In the genomic region with DNA sequence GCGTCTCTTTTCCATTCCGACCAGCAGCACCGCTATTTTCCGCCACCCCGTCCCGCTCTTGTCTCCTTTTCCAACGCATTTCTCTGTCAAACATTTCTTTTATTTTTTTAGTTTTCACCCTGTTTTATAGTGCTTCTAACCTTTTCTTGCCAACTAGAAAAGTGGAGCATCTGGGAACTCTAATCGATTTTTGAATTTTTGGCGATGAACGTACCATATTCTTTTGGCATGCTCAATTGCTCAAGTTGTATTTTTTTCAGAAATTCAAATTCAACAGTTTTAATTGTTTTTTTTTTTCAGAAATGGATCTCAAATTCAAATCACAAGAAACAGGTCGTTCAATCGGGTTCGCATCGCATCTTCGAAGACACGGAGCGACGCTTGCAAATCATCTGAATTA, we compare ENCODE assay signal across 3 worm cellular contexts.
TF ChIP-seq lines count a peak whose summit lies in the region.

A gene (plus strand): TSS at position 301 of the 400 bp plus-strand sequence.

TF ChIP-seq in whole organism, early embryonic, 17 proteins besides CTCF, POLR2A, EP300 and RAD21:
- no peak for TF ChIP-seq hmbx-1 (tag; optimal IDR thresholded peaks at IDR 0.05; lab: Kevin White, UChicago)
- no peak for TF ChIP-seq ama-1 (optimal IDR thresholded peaks at IDR 0.05; lab: Kevin White, UChicago)
- no peak for TF ChIP-seq tbx-11 (GFP tag; IDR thresholded peaks at IDR 0.05; lab: Robert Waterston, UW)
- TF ChIP-seq ets-7 (tag; optimal IDR thresholded peaks at IDR 0.05; lab: Kevin White, UChicago), result no peak
- no peak for TF ChIP-seq F13C5.2 (tag; optimal IDR thresholded peaks at IDR 0.05; lab: Kevin White, UChicago)
- peak; percentile 5 for TF ChIP-seq aly-1 (tag; optimal IDR thresholded peaks at IDR 0.05; lab: Kevin White, UChicago)

TF ChIP-seq in whole organism, late embryonic, 69 proteins besides CTCF, POLR2A, EP300 and RAD21:
- TF ChIP-seq odd-2 (tag; optimal IDR thresholded peaks at IDR 0.05; lab: Kevin White, UChicago), result no peak
- TF ChIP-seq C08G9.2 (tag; optimal IDR thresholded peaks at IDR 0.05; lab: Kevin White, UChicago), result no peak
- peak; percentile 5 for TF ChIP-seq unc-42 (tag; optimal IDR thresholded peaks at IDR 0.05; lab: Kevin White, UChicago)
- no peak for TF ChIP-seq elt-2 (tag; optimal IDR thresholded peaks at IDR 0.05; lab: Kevin White, UChicago)
- TF ChIP-seq pha-4 (tag; optimal IDR thresholded peaks at IDR 0.05; lab: Kevin White, UChicago), result no peak
- no peak for TF ChIP-seq ref-2 (tag; optimal IDR thresholded peaks at IDR 0.05; lab: Kevin White, UChicago)

TF ChIP-seq in whole organism, young adult, 124 proteins besides CTCF, POLR2A, EP300 and RAD21:
- 0 out of 2 replicates have a peak, but pooled peaks have one; percentile 12 for TF ChIP-seq zfh-2 (GFP tag; conservative IDR thresholded peaks at IDR 0.05; lab: Robert Waterston, UW)
- no peak for TF ChIP-seq Y56A3A.18 (GFP tag; IDR thresholded peaks at IDR 0.05; lab: Robert Waterston, UW)
